Worm (Caenorhabditis elegans) whole organism, mixed stage, embryonic: ENCODE results near the gene sorf-2.

Source experiments
- ceh-83 ChIP-seq: fragments of 200-800 bp; sonication (Bioruptor generic); optimal IDR thresholded peaks from 2 replicates; lab custom pipeline; 2018; ENCODE audit warnings: mild to moderate bottlenecking, missing genetic modification characterization, missing compliant biosample characterization
- lin-13 ChIP-seq: fragments of 150-350 bp; optimal IDR thresholded peaks from 2 replicates; lab custom pipeline; 2014; ENCODE audit warnings: missing biosample characterization, missing genetic modification characterization
- nhr-28 ChIP-seq: fragments of 150-350 bp; optimal IDR thresholded peaks from 2 replicates; lab custom pipeline; 2014; ENCODE audit warnings: missing biosample characterization, missing genetic modification characterization
- nhr-76 ChIP-seq: sonication (generic microtip); optimal IDR thresholded peaks from 2 replicates; lab custom pipeline; 2017; ENCODE audit warnings: missing biosample characterization, missing genetic modification characterization
- pha-4 ChIP-seq: fragments of 150-350 bp; optimal IDR thresholded peaks from 2 replicates; lab custom pipeline; 2018; ENCODE audit warnings: missing biosample characterization, missing genetic modification reagents, missing genetic modification characterization
- tbx-8 ChIP-seq: fragments of 200-800 bp; sonication (Bioruptor generic); optimal IDR thresholded peaks from 2 replicates; lab custom pipeline; 2018; ENCODE audit warnings: mild to moderate bottlenecking, missing genetic modification characterization, moderate library complexity, missing compliant biosample characterization
- ztf-11 ChIP-seq: fragments of 150-350 bp; optimal IDR thresholded peaks from 2 replicates; lab custom pipeline; 2014; ENCODE audit warnings: missing biosample characterization, missing genetic modification characterization

DNA sequence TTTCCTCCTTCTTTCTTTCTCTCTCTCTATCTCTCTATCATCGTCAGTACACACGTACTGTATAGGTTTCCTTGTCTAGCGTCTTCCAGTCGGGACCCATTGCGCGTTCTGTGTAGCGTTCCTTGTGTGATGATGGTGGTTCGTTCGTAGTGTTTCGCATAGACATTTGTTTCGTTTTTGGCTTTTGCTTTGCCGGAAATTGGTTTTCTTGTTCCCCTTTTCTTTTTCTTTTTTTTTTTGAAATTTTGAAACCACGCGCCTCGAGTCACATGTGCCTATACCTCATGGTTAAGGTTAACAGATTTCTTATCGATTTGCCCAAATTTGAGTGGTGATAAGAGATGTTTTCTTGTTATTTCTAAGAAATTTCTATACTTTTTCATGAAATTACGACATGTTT is 7.8 kb upstream of the sorf-2 start:
- no peak for TF ChIP-seq lin-13 (tag; lab: Kevin White, UChicago)
- no peak for TF ChIP-seq tbx-8 (GFP tag; lab: Kevin White, UChicago)
- TF ChIP-seq nhr-76 (tag; lab: Kevin White, UChicago): no peak
- TF ChIP-seq pha-4: no peak
- no peak for TF ChIP-seq ceh-83
- no peak for TF ChIP-seq ztf-11 (tag; lab: Kevin White, UChicago)
- TF ChIP-seq nhr-28 (tag; lab: Kevin White, UChicago): no peak
